Worm (Caenorhabditis elegans) whole organism, young adult: Measurements from ENCODE around the gene T23F11.11.

Experiments used
- B0261.1 ChIP-seq: sonication (generic microtip); optimal IDR thresholded peaks from 2 replicates; lab custom pipeline; 2016; ENCODE audit warnings: mild to moderate bottlenecking, missing genetic modification characterization, moderate library complexity, missing compliant biosample characterization
- D2030.7 ChIP-seq: fragments of 200-800 bp; sonication (Bioruptor generic); IDR thresholded peaks from 2 replicates; pipeline ENCODE4 v1.3.6; 2022; ENCODE audit warnings: missing genetic modification reagents, missing genetic modification characterization, missing compliant biosample characterization
- F33H1.4 ChIP-seq: fragments of 200-800 bp; sonication (Bioruptor generic); IDR thresholded peaks from 2 replicates; pipeline ENCODE4 v1.3.6; 2022; ENCODE audit warnings: missing genetic modification reagents, missing genetic modification characterization, missing compliant biosample characterization
- F37B4.10 ChIP-seq: fragments of 200-800 bp; sonication (Bioruptor generic); IDR thresholded peaks from 2 replicates; pipeline ENCODE4 v1.3.6; 2022; ENCODE audit warnings: missing genetic modification characterization, missing compliant biosample characterization
- F39B2.1 ChIP-seq: fragments of 200-800 bp; sonication (Bioruptor generic); IDR thresholded peaks from 2 replicates; pipeline ENCODE4 v1.3.6; 2022; ENCODE audit warnings: missing genetic modification reagents, missing genetic modification characterization, missing compliant biosample characterization
- F55B11.4 ChIP-seq: sonication (generic microtip); optimal IDR thresholded peaks from 2 replicates; lab custom pipeline; 2016; ENCODE audit warnings: missing compliant biosample characterization, missing genetic modification characterization, borderline replicate concordance; ENCODE audit not compliant: insufficient read depth
- T26A5.8 ChIP-seq: sonication (generic microtip); optimal IDR thresholded peaks from 2 replicates; lab custom pipeline; 2016; ENCODE audit warnings: missing genetic modification characterization, missing compliant biosample characterization
- Y53F4B.3 ChIP-seq: fragments of 200-800 bp; sonication (Bioruptor generic); IDR thresholded peaks from 2 replicates; pipeline ENCODE4 v1.3.6; 2022; ENCODE audit warnings: missing genetic modification reagents, missing genetic modification characterization, missing compliant biosample characterization
- Y67H2A.10 ChIP-seq: fragments of 200-800 bp; sonication (Bioruptor generic); conservative IDR thresholded peaks from 2 replicates; pipeline ENCODE4 v1.3.6; 2022; ENCODE audit warnings: missing genetic modification reagents, missing genetic modification characterization, missing compliant biosample characterization
- ama-1 ChIP-seq, 3 experiments: fragments of 150-350 bp in 1 of 3; sonication (generic microtip) in 2 of 3; optimal IDR thresholded peaks; 2 replicates each; lab custom pipeline; 2014 to 2018; ENCODE audit warnings: missing biosample characterization in 2 of 3, missing genetic modification characterization in 2 of 3, missing genetic modification reagents in 2 of 3
- atf-7 ChIP-seq: sonication (generic microtip); optimal IDR thresholded peaks from 2 replicates; lab custom pipeline; 2017; ENCODE audit warnings: mild to moderate bottlenecking, missing genetic modification characterization, missing compliant biosample characterization
- attf-3 ChIP-seq: fragments of 200-800 bp; sonication (Bioruptor generic); conservative IDR thresholded peaks from 2 replicates; pipeline ENCODE4 v1.3.6; 2022; ENCODE audit warnings: missing genetic modification reagents, missing genetic modification characterization, missing compliant biosample characterization
- attf-6 ChIP-seq: fragments of 200-800 bp; sonication (Bioruptor generic); IDR thresholded peaks from 2 replicates; pipeline ENCODE4 v1.3.6; 2022; ENCODE audit warnings: missing genetic modification reagents, missing genetic modification characterization, missing compliant biosample characterization
- bed-1 ChIP-seq: fragments of 200-800 bp; sonication (Bioruptor generic); IDR thresholded peaks from 2 replicates; pipeline ENCODE4 v1.3.6; 2022; ENCODE audit warnings: missing genetic modification reagents, missing genetic modification characterization, missing compliant biosample characterization
- ccch-3 ChIP-seq: fragments of 200-800 bp; sonication (Bioruptor generic); optimal IDR thresholded peaks from 2 replicates; lab custom pipeline; 2018; ENCODE audit warnings: mild to moderate bottlenecking, missing genetic modification characterization, missing compliant biosample characterization
- ceh-91 ChIP-seq: fragments of 200-800 bp; sonication (Bioruptor generic); IDR thresholded peaks from 2 replicates; pipeline ENCODE4 v1.3.6; 2022; ENCODE audit warnings: missing genetic modification reagents, missing genetic modification characterization, missing compliant biosample characterization
- die-1 ChIP-seq: sonication (generic microtip); optimal IDR thresholded peaks from 2 replicates; lab custom pipeline; 2016; ENCODE audit warnings: missing genotype, mild to moderate bottlenecking, missing genetic modification characterization, missing compliant biosample characterization
- dox-1 ChIP-seq: fragments of 200-800 bp; sonication (Bioruptor generic); IDR thresholded peaks from 2 replicates; pipeline ENCODE4 v1.3.6; 2022; ENCODE audit warnings: missing genetic modification reagents, missing genetic modification characterization, missing compliant biosample characterization
- dpl-1 ChIP-seq: fragments of 150-350 bp; optimal IDR thresholded peaks from 2 replicates; lab custom pipeline; 2014; ENCODE audit warnings: missing biosample characterization, missing genetic modification reagents, missing genetic modification characterization
- efl-1 ChIP-seq: fragments of 150-350 bp; optimal IDR thresholded peaks from 2 replicates; lab custom pipeline; 2014; ENCODE audit warnings: missing biosample characterization, missing genetic modification reagents, missing genetic modification characterization
- ekl-4 ChIP-seq: fragments of 200-800 bp; sonication (Bioruptor generic); IDR thresholded peaks from 2 replicates; pipeline ENCODE4 v1.3.6; 2022; ENCODE audit warnings: missing genetic modification reagents, missing genetic modification characterization, missing compliant biosample characterization
- ets-4 ChIP-seq: fragments of 200-800 bp; sonication (Bioruptor generic); optimal IDR thresholded peaks from 2 replicates; lab custom pipeline; 2018; ENCODE audit warnings: mild to moderate bottlenecking, missing genetic modification characterization, missing compliant biosample characterization
- gei-17 ChIP-seq: fragments of 200-800 bp; sonication (Bioruptor generic); optimal IDR thresholded peaks from 2 replicates; lab custom pipeline; 2018; ENCODE audit warnings: mild to moderate bottlenecking, missing genetic modification characterization, missing compliant biosample characterization
- him-1 ChIP-seq: sonication (generic microtip); optimal IDR thresholded peaks from 2 replicates; lab custom pipeline; 2016; ENCODE audit warnings: missing genotype, missing genetic modification reagents, missing genetic modification characterization, missing compliant biosample characterization
- hlh-12 ChIP-seq: sonication (generic microtip); optimal IDR thresholded peaks from 2 replicates; lab custom pipeline; 2016; ENCODE audit warnings: missing genetic modification characterization, missing compliant biosample characterization
- hmg-1.2 ChIP-seq: fragments of 200-800 bp; sonication (Bioruptor generic); IDR thresholded peaks from 2 replicates; pipeline ENCODE4 v1.3.6; 2022; ENCODE audit warnings: missing genetic modification reagents, missing genetic modification characterization, missing compliant biosample characterization
- lag-1 ChIP-seq: fragments of 200-800 bp; sonication (Bioruptor generic); IDR thresholded peaks from 2 replicates; pipeline ENCODE4 v1.3.6; 2022; ENCODE audit warnings: missing genetic modification reagents, missing genetic modification characterization, missing compliant biosample characterization
- lin-26 ChIP-seq: fragments of 200-800 bp; sonication (Bioruptor generic); IDR thresholded peaks from 2 replicates; pipeline ENCODE4 v1.3.6; 2022; ENCODE audit warnings: missing genetic modification reagents, missing genetic modification characterization, missing compliant biosample characterization
- lin-54 ChIP-seq: fragments of 200-800 bp; sonication (Bioruptor generic); optimal IDR thresholded peaks from 2 replicates; lab custom pipeline; 2018; ENCODE audit warnings: mild to moderate bottlenecking, missing genetic modification characterization, missing compliant biosample characterization
- lsl-1 ChIP-seq: fragments of 200-800 bp; sonication (Bioruptor generic); optimal IDR thresholded peaks from 2 replicates; lab custom pipeline; 2018; ENCODE audit warnings: mild to moderate bottlenecking, missing genetic modification characterization, moderate library complexity, missing compliant biosample characterization
- lsy-27 ChIP-seq: sonication (generic microtip); optimal IDR thresholded peaks from 2 replicates; lab custom pipeline; 2017; ENCODE audit warnings: missing genetic modification characterization, mild to moderate bottlenecking, missing compliant biosample characterization, antibody characterized with exemption, missing genotype, borderline replicate concordance; ENCODE audit not compliant: insufficient read depth
- madf-6 ChIP-seq: fragments of 200-800 bp; sonication (Bioruptor generic); IDR thresholded peaks from 2 replicates; pipeline ENCODE4 v1.3.6; 2022; ENCODE audit warnings: missing genetic modification reagents, missing genetic modification characterization, missing compliant biosample characterization
- mel-28 ChIP-seq: sonication (generic microtip); optimal IDR thresholded peaks from 2 replicates; lab custom pipeline; 2016; ENCODE audit warnings: borderline replicate concordance, mild to moderate bottlenecking, missing genetic modification characterization, missing compliant biosample characterization
- nfya-1 ChIP-seq: sonication (generic microtip); optimal IDR thresholded peaks from 2 replicates; lab custom pipeline; 2017; ENCODE audit warnings: antibody characterized with exemption, missing compliant biosample characterization, missing genetic modification characterization, borderline replicate concordance; ENCODE audit not compliant: insufficient read depth
- nfya-2 ChIP-seq: fragments of 200-800 bp; sonication (Bioruptor generic); IDR thresholded peaks from 2 replicates; pipeline ENCODE4 v1.3.6; 2022; ENCODE audit warnings: missing genetic modification reagents, missing genetic modification characterization, missing compliant biosample characterization
- nhr-90 ChIP-seq: sonication (generic microtip); optimal IDR thresholded peaks from 2 replicates; lab custom pipeline; 2016; ENCODE audit warnings: missing genotype, mild to moderate bottlenecking, missing genetic modification characterization, missing compliant biosample characterization
- pbrm-1 ChIP-seq: fragments of 200-800 bp; sonication (Bioruptor generic); IDR thresholded peaks from 2 replicates; pipeline ENCODE4 v1.3.6; 2022; ENCODE audit warnings: missing genetic modification reagents, missing genetic modification characterization, missing compliant biosample characterization
- rec-8 ChIP-seq, 2 experiments: sonication (generic microtip); optimal IDR thresholded peaks; 2 replicates each; lab custom pipeline; 2016; ENCODE audit warnings: mild to moderate bottlenecking in 2 of 2, missing genetic modification characterization in 2 of 2, missing genetic modification reagents in 2 of 2, missing genotype in 2 of 2, missing biosample characterization in 1 of 2, missing compliant biosample characterization in 1 of 2, moderate library complexity in 1 of 2
- repo-1 ChIP-seq: sonication (generic microtip); optimal IDR thresholded peaks from 2 replicates; lab custom pipeline; 2017; ENCODE audit warnings: mild to moderate bottlenecking, missing genetic modification characterization, missing compliant biosample characterization
- sdz-38 ChIP-seq: sonication (generic microtip); optimal IDR thresholded peaks from 2 replicates; lab custom pipeline; 2016; ENCODE audit warnings: missing genotype, missing genetic modification characterization, missing compliant biosample characterization
- snpc-1.3 ChIP-seq: sonication (generic microtip); optimal IDR thresholded peaks from 2 replicates; lab custom pipeline; 2017; ENCODE audit warnings: missing genetic modification characterization, mild to moderate bottlenecking, missing compliant biosample characterization, antibody characterized with exemption, moderate library complexity, missing genotype, missing genetic modification reagents; ENCODE audit not compliant: insufficient read depth
- sptf-2 ChIP-seq: fragments of 200-800 bp; sonication (Bioruptor generic); optimal IDR thresholded peaks from 2 replicates; lab custom pipeline; 2018; ENCODE audit warnings: mild to moderate bottlenecking, missing genetic modification characterization, missing compliant biosample characterization
- tbx-9 ChIP-seq: sonication (generic microtip); optimal IDR thresholded peaks from 2 replicates; lab custom pipeline; 2016; ENCODE audit warnings: borderline replicate concordance, missing genetic modification characterization, inconsistent platforms, missing compliant biosample characterization
- unc-62 ChIP-seq: fragments of 150-350 bp; optimal IDR thresholded peaks from 2 replicates; lab custom pipeline; 2014; ENCODE audit warnings: missing biosample characterization, missing genetic modification reagents, missing genetic modification characterization
- zim-3 ChIP-seq: sonication (generic microtip); optimal IDR thresholded peaks from 2 replicates; lab custom pipeline; 2017; ENCODE audit warnings: mild to moderate bottlenecking, missing genetic modification characterization, moderate library complexity, missing compliant biosample characterization
- ztf-28 ChIP-seq: fragments of 200-800 bp; sonication (Bioruptor generic); IDR thresholded peaks from 2 replicates; pipeline ENCODE4 v1.3.6; 2022; ENCODE audit warnings: missing genetic modification reagents, missing genetic modification characterization, missing compliant biosample characterization

T23F11.11 gene

ce11 chrIII:4671491-4671890 lies at the start of gene T23F11.11:
T23F11.11 (minus strand) TSS chrIII:4671591.
- TF ChIP-seq atf-7 (tag; lab: Kevin White, UChicago) (no peak), ztf-28 (no peak), hlh-12 (tag; lab: Kevin White, UChicago) (no peak), zim-3 (no peak), nhr-90 (no peak), ekl-4 (GFP tag; lab: Robert Waterston, UW) (no peak), unc-62 (no peak), lin-54 (GFP tag; lab: Kevin White, UChicago) (no peak), lsy-27 (tag; lab: Kevin White, UChicago) (no peak), rec-8 (tag; optimal IDR thresholded peaks at IDR 0.05; lab: Kevin White, UChicago) (no peak), mel-28 (tag; lab: Kevin White, UChicago) (no peak), gei-17 (GFP tag; lab: Kevin White, UChicago) (no peak), B0261.1 (tag; lab: Kevin White, UChicago) (no peak), Y67H2A.10 (GFP tag; lab: Robert Waterston, UW) (no peak), dox-1 (GFP tag; lab: Robert Waterston, UW) (no peak), attf-6 (GFP tag; lab: Robert Waterston, UW) (no peak), F55B11.4 (tag; lab: Kevin White, UChicago) (no peak), repo-1 (tag; lab: Kevin White, UChicago) (no peak), tbx-9 (no peak), F39B2.1 (GFP tag; lab: Robert Waterston, UW) (no peak)

ce11 chrIII:4720620-4721227 lies 49.3 kb upstream of the T23F11.11 start, which contains the start of gene emb-5:
emb-5 (minus strand) TSS chrIII:4720670.
- no peak for TF ChIP-seq die-1 (tag; lab: Kevin White, UChicago)
- TF ChIP-seq madf-6 (GFP tag; lab: Robert Waterston, UW), result peak; percentile 43; the same call in 1 of the 2 replicates
- TF ChIP-seq F37B4.10, result no peak
- no peak for TF ChIP-seq ccch-3
- peak; percentile 44 for TF ChIP-seq lsl-1 (GFP tag; lab: Kevin White, UChicago)
- TF ChIP-seq sdz-38 (tag; lab: Kevin White, UChicago), result no peak
- TF ChIP-seq bed-1, result no peak
- TF ChIP-seq lin-26 (GFP tag; lab: Robert Waterston, UW), result no peak
- peak; percentile 58 for TF ChIP-seq efl-1 (GFP tag; lab: Kevin White, UChicago)
- TF ChIP-seq ceh-91 (GFP tag; lab: Robert Waterston, UW), result no peak
- TF ChIP-seq dpl-1 (GFP tag; lab: Kevin White, UChicago), result peak; percentile 63
- TF ChIP-seq F33H1.4 (GFP tag; lab: Robert Waterston, UW), result 0 out of 2 replicates have a peak, but pooled peaks have one; percentile 41
- no peak for TF ChIP-seq sptf-2 (GFP tag; lab: Kevin White, UChicago)
- no peak for TF ChIP-seq lag-1
- peak; percentile 97 for TF ChIP-seq hmg-1.2 (GFP tag; lab: Robert Waterston, UW)
- no peak for TF ChIP-seq T26A5.8 (tag; lab: Kevin White, UChicago)
- no peak for TF ChIP-seq atf-7 (tag; lab: Kevin White, UChicago)
- peak; percentile 90 for TF ChIP-seq lin-54 (GFP tag; lab: Kevin White, UChicago)
- TF ChIP-seq snpc-1.3 (tag; lab: Kevin White, UChicago), result peak; percentile 9
- TF ChIP-seq pbrm-1 (GFP tag; lab: Robert Waterston, UW), result no peak
- peak; percentile 72 for TF ChIP-seq dox-1 (GFP tag; lab: Robert Waterston, UW)
- TF ChIP-seq Y53F4B.3 (GFP tag; lab: Robert Waterston, UW), result no peak
- no peak for TF ChIP-seq nfya-2
- TF ChIP-seq ets-4 (GFP tag; lab: Kevin White, UChicago), result no peak
- no peak for TF ChIP-seq attf-3 (GFP tag; lab: Robert Waterston, UW)
- no peak for TF ChIP-seq ama-1 (optimal IDR thresholded peaks at IDR 0.05; lab: Kevin White, UChicago)
- TF ChIP-seq ama-1 (GFP tag; optimal IDR thresholded peaks at IDR 0.05; lab: Kevin White, UChicago), result no peak
- TF ChIP-seq nfya-1 (tag; lab: Kevin White, UChicago), result no peak
- TF ChIP-seq him-1 (tag; lab: Kevin White, UChicago), result no peak
- 0 out of 2 replicates have a peak, but pooled peaks have one; percentile 12 for TF ChIP-seq D2030.7 (GFP tag; lab: Robert Waterston, UW)
